Worm (Caenorhabditis elegans): ENCODE data around the gene F48F7.6.

F48F7.6 gene

ce11 chrX:13950620-13951152, 26.9 kb upstream of the F48F7.6 start (continued):
- TF ChIP-seq ztf-25 (GFP tag; IDR thresholded peaks at IDR 0.05) (no peak), dox-1 (GFP tag; IDR thresholded peaks at IDR 0.05) (0 out of 2 replicates have a peak, but pooled peaks have one; percentile 46)

- TF ChIP-seq egl-18 (GFP tag; IDR thresholded peaks at IDR 0.05) = no peak
- no peak for TF ChIP-seq ceh-100 (GFP tag; IDR thresholded peaks at IDR 0.05)
- TF ChIP-seq fkh-3 (tag; optimal IDR thresholded peaks at IDR 0.05) = no peak
- peak; percentile 65 for TF ChIP-seq zfh-2 (GFP tag; conservative IDR thresholded peaks at IDR 0.05)
Measured at ce11 chrX:13952347-13952746, 25.3 kb upstream of the F48F7.6 start.

- TF ChIP-seq F49E8.2 (tag; optimal IDR thresholded peaks at IDR 0.05; ENCODE audit: insufficient read depth) (no peak), ztf-28 (GFP tag; IDR thresholded peaks at IDR 0.05) (no peak), D2030.7 (GFP tag; IDR thresholded peaks at IDR 0.05) (no peak), nhr-179 (tag; optimal IDR thresholded peaks at IDR 0.05) (no peak), lin-40 (tag; optimal IDR thresholded peaks at IDR 0.05) (no peak), ztf-6 (GFP tag; IDR thresholded peaks at IDR 0.05) (no peak), F57C9.4 (tag; optimal IDR thresholded peaks at IDR 0.05) (no peak), athp-1 (tag; optimal IDR thresholded peaks at IDR 0.05) (no peak), hmg-1.2 (GFP tag; IDR thresholded peaks at IDR 0.05) (no peak), him-1 (tag; optimal IDR thresholded peaks at IDR 0.05) (no peak), ztf-22 (GFP tag; optimal IDR thresholded peaks at IDR 0.05) (no peak), tbp1 (GFP tag; optimal IDR thresholded peaks at IDR 0.05) (no peak), nhr-90 (tag; optimal IDR thresholded peaks at IDR 0.05) (no peak), K11D2.4 (GFP tag; IDR thresholded peaks at IDR 0.05) (no peak), egl-44 (GFP tag; IDR thresholded peaks at IDR 0.05) (no peak), snpc-1.1 (tag; optimal IDR thresholded peaks at IDR 0.05; ENCODE audit: insufficient read depth) (no peak), ama-1 (optimal IDR thresholded peaks at IDR 0.05) (no peak), ama-1 (GFP tag; optimal IDR thresholded peaks at IDR 0.05) (no peak), lin-26 (GFP tag; IDR thresholded peaks at IDR 0.05) (no peak), snpc-1.3 (tag; optimal IDR thresholded peaks at IDR 0.05; ENCODE audit: insufficient read depth) (no peak), madf-10 (tag; optimal IDR thresholded peaks at IDR 0.05) (no peak)
Measured at ce11 chrX:13958451-13958850, 19.2 kb upstream of the F48F7.6 start.

- TF ChIP-seq ceh-40 (GFP tag; IDR thresholded peaks at IDR 0.05) (no peak), zim-3 (tag; optimal IDR thresholded peaks at IDR 0.05) (no peak), cebp-1 (GFP tag; IDR thresholded peaks at IDR 0.05) (peak; percentile 45; the same call in 1 of the 2 replicates), cebp-1 (tag; optimal IDR thresholded peaks at IDR 0.05) (peak; percentile 71), aptf-3 (GFP tag; IDR thresholded peaks at IDR 0.05) (no peak), nhr-80 (tag; optimal IDR thresholded peaks at IDR 0.05) (peak; percentile 25), lsl-1 (GFP tag; optimal IDR thresholded peaks at IDR 0.05) (no peak), somi-1 (GFP tag; optimal IDR thresholded peaks at IDR 0.05) (no peak), lir-1 (GFP tag; conservative IDR thresholded peaks at IDR 0.05) (no peak), Y79H2A.3 (GFP tag; conservative IDR thresholded peaks at IDR 0.05) (no peak), ztf-6 (GFP tag; IDR thresholded peaks at IDR 0.05) (no peak), gei-17 (GFP tag; optimal IDR thresholded peaks at IDR 0.05) (no peak)
Measured at ce11 chrX:13959383-13959782, 18.2 kb upstream of the F48F7.6 start.
